Worm (Caenorhabditis elegans): ENCODE results near the gene lys-8.
"Not testable (repeated sequence)": the region's sequence is repeated elsewhere in the genome, so short reads cannot be mapped to it uniquely, and the experiment has no call there.

lys-8 gene

ce11 chrII:5585788-5586187, at the start of gene lys-8 (continued):
- TF ChIP-seq ceh-8 (GFP tag; optimal IDR thresholded peaks at IDR 0.05) (no peak), nhr-77 (tag; optimal IDR thresholded peaks at IDR 0.05) (no peak), skn-1 (tag; optimal IDR thresholded peaks at IDR 0.05) (no peak), fkh-4 (tag; optimal IDR thresholded peaks at IDR 0.05; ENCODE audit: borderline replicate concordance) (no peak), nhr-47 (tag; optimal IDR thresholded peaks at IDR 0.05) (no peak), ceh-63 (GFP tag; optimal IDR thresholded peaks at IDR 0.05) (no peak), pax-3 (tag; optimal IDR thresholded peaks at IDR 0.05) (no peak), rnt-1 (tag; optimal IDR thresholded peaks at IDR 0.05) (no peak)

ce11 chrII:5537078-5537477, 48.9 kb upstream of the lys-8 start:
- TF ChIP-seq sox-4 (tag; optimal IDR thresholded peaks at IDR 0.05) (no peak), lin-35 (GFP tag; optimal IDR thresholded peaks at IDR 0.05) (no peak), sptf-1 (tag; optimal IDR thresholded peaks at IDR 0.05) (no peak), C34B4.2 (tag; optimal IDR thresholded peaks at IDR 0.05) (no peak), tbx-2 (tag; optimal IDR thresholded peaks at IDR 0.05) (no peak), elt-2 (tag; optimal IDR thresholded peaks at IDR 0.05) (no peak), egl-27 (tag; optimal IDR thresholded peaks at IDR 0.05) (no peak), fkh-4 (tag; optimal IDR thresholded peaks at IDR 0.05; ENCODE audit: borderline replicate concordance) (no peak), elt-3 (tag; optimal IDR thresholded peaks at IDR 0.05) (no peak), ces-1 (GFP tag; optimal IDR thresholded peaks at IDR 0.05) (no peak), nhr-84 (tag; optimal IDR thresholded peaks at IDR 0.05) (no peak), swsn-7 (tag; optimal IDR thresholded peaks at IDR 0.05) (no peak), ama-1 (optimal IDR thresholded peaks at IDR 0.05) (no peak), unc-130 (tag; optimal IDR thresholded peaks at IDR 0.05) (no peak), ztf-11 (tag; optimal IDR thresholded peaks at IDR 0.05) (no peak), blmp-1 (tag; optimal IDR thresholded peaks at IDR 0.05) (no peak), egl-13 (tag; optimal IDR thresholded peaks at IDR 0.05) (no peak), ets-5 (GFP tag; IDR thresholded peaks at IDR 0.05) (no peak), efl-1 (optimal IDR thresholded peaks at IDR 0.05) (no peak), efl-1 (GFP tag; optimal IDR thresholded peaks at IDR 0.05 in 1 of 2) (no peak)

ce11 chrII:5537524-5537923, 48.5 kb upstream of the lys-8 start, which contains the start of gene C17C3.11:
Gene C17C3.11 (plus strand): TSS chrII:5537824.
- TF ChIP-seq vab-15 (tag; optimal IDR thresholded peaks at IDR 0.05) (no peak), mep-1 (tag; optimal IDR thresholded peaks at IDR 0.05) (no peak), xbp-1 (tag; optimal IDR thresholded peaks at IDR 0.05) (no peak)

- TF ChIP-seq ama-1 (optimal IDR thresholded peaks at IDR 0.05); nhr-77 (tag; optimal IDR thresholded peaks at IDR 0.05); lin-15B (tag; optimal IDR thresholded peaks at IDR 0.05): not testable (repeated sequence)
These were observed 45.9 kb upstream of the lys-8 start, which contains the start of gene hlh-27 for ce11 chrII:5540113-5540512. Gene hlh-27 (minus strand): TSS chrII:5540213.

ce11 chrII:5541685-5542084, 44.3 kb upstream of the lys-8 start, which contains the start of gene C17C3.24:
Gene C17C3.24 (minus strand): TSS chrII:5541785.
- TF ChIP-seq lin-14 (GFP tag; optimal IDR thresholded peaks at IDR 0.05), result no peak
- TF ChIP-seq efl-3 (GFP tag; optimal IDR thresholded peaks at IDR 0.05), result no peak
- TF ChIP-seq unc-130 (tag; optimal IDR thresholded peaks at IDR 0.05), result no peak
- no peak for TF ChIP-seq tlp-1 (tag; optimal IDR thresholded peaks at IDR 0.05)
- TF ChIP-seq pag-3 (tag; optimal IDR thresholded peaks at IDR 0.05; ENCODE audit: borderline replicate concordance, insufficient read depth), result no peak
- no peak for TF ChIP-seq lsy-2 (tag; optimal IDR thresholded peaks at IDR 0.05)
- TF ChIP-seq mep-1 (tag; optimal IDR thresholded peaks at IDR 0.05), result no peak
- no peak for TF ChIP-seq aha-1 (tag; optimal IDR thresholded peaks at IDR 0.05)
- TF ChIP-seq hlh-4 (tag; optimal IDR thresholded peaks at IDR 0.05), result no peak
- TF ChIP-seq nhr-90 (tag; optimal IDR thresholded peaks at IDR 0.05; ENCODE audit: poor library complexity), result no peak
- TF ChIP-seq lin-15B (tag; optimal IDR thresholded peaks at IDR 0.05), result no peak
- no peak for TF ChIP-seq lin-39 (tag; optimal IDR thresholded peaks at IDR 0.05)
- TF ChIP-seq sox-4 (tag; optimal IDR thresholded peaks at IDR 0.05), result no peak
- TF ChIP-seq hpl-2 (GFP tag; optimal IDR thresholded peaks at IDR 0.05), result no peak
